Fruit fly (Drosophila melanogaster) whole organism, pupa: ENCODE data around the gene Pdf.

ENCODE experiments used
- CG13204 ChIP-seq: fragments of 200-800 bp; sonication (Bioruptor generic); optimal IDR thresholded peaks from 2 replicates; lab custom pipeline; 2018; ENCODE audit warnings: missing biosample characterization, mild to moderate bottlenecking, missing genetic modification characterization, moderate library complexity
- CG32121 ChIP-seq: fragments of 200-800 bp; sonication (Bioruptor generic); IDR thresholded peaks from 2 replicates; pipeline ENCODE4 v1.3.6; 2022; ENCODE audit warnings: missing biosample characterization, missing genetic modification characterization
- CG4496 ChIP-seq: fragments of 200-800 bp; sonication (Bioruptor generic); IDR thresholded peaks from 3 replicates; pipeline ENCODE4 v1.3.6; 2022; ENCODE audit warnings: missing biosample characterization, missing genetic modification characterization
- D1 ChIP-seq: fragments of 200-800 bp; sonication (Bioruptor generic); optimal IDR thresholded peaks from 2 replicates; lab custom pipeline; 2018; ENCODE audit warnings: missing biosample characterization, mild to moderate bottlenecking, missing genetic modification characterization, moderate library complexity
- EcR ChIP-seq: fragments of 200-800 bp; sonication (Bioruptor generic); optimal IDR thresholded peaks from 3 replicates; lab custom pipeline; 2019; ENCODE audit warnings: missing biosample characterization, missing genetic modification characterization, mild to moderate bottlenecking, moderate library complexity, missing genetic modification reagents
- Pif1A ChIP-seq: fragments of 200-800 bp; sonication (Bioruptor generic); optimal IDR thresholded peaks from 3 replicates; lab custom pipeline; 2016; ENCODE audit warnings: missing biosample characterization, missing genetic modification characterization
- fd96Ca ChIP-seq: fragments of 200-800 bp; sonication (Bioruptor generic); IDR thresholded peaks from 3 replicates; pipeline ENCODE4 v1.3.6; 2022; ENCODE audit warnings: missing biosample characterization, missing genetic modification characterization
- gl ChIP-seq: fragments of 200-800 bp; sonication (Bioruptor generic); optimal IDR thresholded peaks from 2 replicates; lab custom pipeline; 2018; ENCODE audit warnings: missing biosample characterization, mild to moderate bottlenecking, missing genetic modification characterization

- TF ChIP-seq D1 (tag; lab: Kevin White, UChicago): no peak
- no peak for TF ChIP-seq CG32121 (GFP tag; lab: Robert Waterston, UW)
- TF ChIP-seq EcR (GFP tag; lab: Kevin White, UChicago): no peak
- no peak for TF ChIP-seq Pif1A
- no peak for TF ChIP-seq fd96Ca (GFP tag; lab: Robert Waterston, UW)
- TF ChIP-seq CG4496: no peak
- TF ChIP-seq gl: no peak
- no peak for TF ChIP-seq CG13204 (GFP tag; lab: Kevin White, UChicago)
Measured at dm6 chr3R:26429619-26430018, 26.3 kb downstream of the Pdf start.
